Fruit fly (Drosophila melanogaster): ENCODE data around the gene Spp.
A peak's percentile ranks its signal among the peaks of the same experiment; 100 is the strongest.

The Spp gene

dm6 chr2L:522752-523151, 21.7 kb downstream of the Spp start (continued):
- TF ChIP-seq fd96Cb (tag; optimal IDR thresholded peaks at IDR 0.05) (peak; percentile 57), HmgD (GFP tag; optimal IDR thresholded peaks at IDR 0.05) (no peak), Ptx1 (GFP tag; IDR thresholded peaks at IDR 0.05) (peak; percentile 49), fd64A (GFP tag; optimal IDR thresholded peaks at IDR 0.05) (no peak), CG3163 (GFP tag; optimal IDR thresholded peaks at IDR 0.05) (no peak), bcd (GFP tag; optimal IDR thresholded peaks at IDR 0.05) (peak; percentile 43), CG7839 (tag; optimal IDR thresholded peaks at IDR 0.05) (peak; percentile 58), bigmax (GFP tag; optimal IDR thresholded peaks at IDR 0.05) (no peak), CG11398 (GFP tag; optimal IDR thresholded peaks at IDR 0.05) (no peak), NK7.1 (GFP tag; optimal IDR thresholded peaks at IDR 0.05) (no peak), ind (GFP tag; optimal IDR thresholded peaks at IDR 0.05) (peak; percentile 63), CG2712 (tag; optimal IDR thresholded peaks at IDR 0.05) (peak; percentile 71), CG9876 (GFP tag; optimal IDR thresholded peaks at IDR 0.05) (no peak), bbx (GFP tag; IDR thresholded peaks at IDR 0.05; ENCODE audit: partially characterized antibody) (no peak), CG10274 (GFP tag; optimal IDR thresholded peaks at IDR 0.05) (peak; percentile 8), ash1 (GFP tag; optimal IDR thresholded peaks at IDR 0.05) (no peak), CG11247 (GFP tag; IDR thresholded peaks at IDR 0.05) (peak; percentile 50; the same call in 1 of the 2 replicates), sna (GFP tag; IDR thresholded peaks at IDR 0.05; ENCODE audit: partially characterized antibody) (no peak), Side (GFP tag; optimal IDR thresholded peaks at IDR 0.05) (no peak), BEAF-32 (GFP tag; optimal IDR thresholded peaks at IDR 0.05) (no peak), otp (GFP tag; IDR thresholded peaks at IDR 0.05) (peak; percentile 78), ara (GFP tag; IDR thresholded peaks at IDR 0.05) (peak; percentile 65; the same call in 1 of the 2 replicates), CG4820 (GFP tag; optimal IDR thresholded peaks at IDR 0.05) (peak; percentile 60), CG14667 (GFP tag; IDR thresholded peaks at IDR 0.05) (peak; percentile 16; the same call in 1 of the 2 replicates), Awh (GFP tag; IDR thresholded peaks at IDR 0.05) (peak; percentile 73), Neu2 (GFP tag; optimal IDR thresholded peaks at IDR 0.05; ENCODE audit: borderline replicate concordance) (no peak), Gsc (GFP tag; IDR thresholded peaks at IDR 0.05) (0 out of 2 replicates have a peak, but pooled peaks have one; percentile 40), peb (GFP tag; IDR thresholded peaks at IDR 0.05) (no peak; the same call in 1 of the 2 replicates), Atf6 (GFP tag; IDR thresholded peaks at IDR 0.05) (no peak), danr (GFP tag; IDR thresholded peaks at IDR 0.05) (0 out of 2 replicates have a peak, but pooled peaks have one; percentile 20), inv (GFP tag; IDR thresholded peaks at IDR 0.05; ENCODE audit: partially characterized antibody) (no peak), toy (GFP tag; IDR thresholded peaks at IDR 0.05) (no peak), lov (optimal IDR thresholded peaks at IDR 0.05) (no peak), lov (GFP tag; IDR thresholded peaks at IDR 0.05) (no peak), Dbx (GFP tag; IDR thresholded peaks at IDR 0.05) (no peak), dpn (GFP tag; optimal IDR thresholded peaks at IDR 0.05) (peak in 1 of 2 experiments; percentile 32), ham (GFP tag; IDR thresholded peaks at IDR 0.05) (no peak), Jarid2 (GFP tag; optimal IDR thresholded peaks at IDR 0.05) (no peak), pum (GFP tag; optimal IDR thresholded peaks at IDR 0.05) (peak; percentile 45), CG18764 (GFP tag; optimal IDR thresholded peaks at IDR 0.05) (peak; percentile 38), CG1233 (GFP tag; optimal IDR thresholded peaks at IDR 0.05) (no peak), odd (GFP tag; optimal IDR thresholded peaks at IDR 0.05) (no peak), Dek (tag; optimal IDR thresholded peaks at IDR 0.05) (no peak), mld (GFP tag; IDR thresholded peaks at IDR 0.05; ENCODE audit: partially characterized antibody) (no peak), Taf1 (GFP tag; IDR thresholded peaks at IDR 0.05) (no peak), Dll (GFP tag; IDR thresholded peaks at IDR 0.05; ENCODE audit: partially characterized antibody) (no peak), Sox102F (GFP tag; optimal IDR thresholded peaks at IDR 0.05) (peak; percentile 70), CG10147 (GFP tag; optimal IDR thresholded peaks at IDR 0.05) (no peak), CG6175 (GFP tag; IDR thresholded peaks at IDR 0.05) (no peak), CHES-1-like (GFP tag; optimal IDR thresholded peaks at IDR 0.05) (no peak), crp (GFP tag; optimal IDR thresholded peaks at IDR 0.05) (no peak)

Data from whole organism, embryonic.